Worm (Caenorhabditis elegans): ENCODE data around the gene H20J04.6.

H20J04.6 gene

DNA sequence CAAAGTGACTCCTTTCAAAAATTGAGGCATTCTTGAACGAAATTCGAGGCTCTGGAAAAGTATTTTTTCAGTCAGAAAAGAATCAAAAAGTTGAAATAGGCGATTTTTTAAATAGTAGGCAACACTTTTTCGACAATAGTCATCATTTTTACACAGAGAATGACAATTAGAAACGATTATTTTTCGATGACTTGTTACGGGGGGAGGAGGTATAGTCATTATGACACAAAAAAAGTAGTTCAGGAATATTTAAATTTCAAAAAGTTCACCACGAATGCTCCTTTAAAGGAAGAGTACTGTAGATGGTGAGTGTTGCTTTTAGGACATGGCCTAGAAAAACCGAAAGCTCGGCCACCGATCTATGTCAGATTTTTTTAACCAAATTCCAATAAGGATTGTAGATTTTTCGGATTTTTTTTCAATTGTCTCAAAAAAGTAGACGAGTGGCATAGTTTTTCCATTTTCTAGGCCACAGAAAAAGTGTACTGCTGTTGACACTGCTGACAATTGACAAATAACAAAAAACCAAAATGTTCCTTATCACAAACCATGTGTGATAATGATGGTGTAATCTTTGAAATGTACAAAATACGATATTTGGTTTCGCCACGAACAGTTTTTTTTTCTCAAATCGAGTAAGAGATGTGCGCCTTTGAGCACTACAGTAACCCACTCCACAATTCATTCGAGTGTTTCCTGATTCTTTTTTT is 16.0 kb upstream of the H20J04.6 start, which contains the start of gene Y52E8A.3:
Y52E8A.3 (minus strand) TSS at position 51 of the 710 bp plus-strand sequence.
- no peak for TF ChIP-seq daf-16 (GFP tag; optimal IDR thresholded peaks at IDR 0.05)
- TF ChIP-seq daf-16 (tag; optimal IDR thresholded peaks at IDR 0.05): peak; percentile 60
- TF ChIP-seq jun-1 (tag; optimal IDR thresholded peaks at IDR 0.05): no peak
- TF ChIP-seq unc-62 (GFP tag; optimal IDR thresholded peaks at IDR 0.05 in 1 of 2): peak in 1 of 2 experiments; percentile 91
- TF ChIP-seq unc-62 (tag; optimal IDR thresholded peaks at IDR 0.05): no peak
- no peak for TF ChIP-seq T20F7.1 (GFP tag; optimal IDR thresholded peaks at IDR 0.05)
- TF ChIP-seq spr-3 (GFP tag; optimal IDR thresholded peaks at IDR 0.05): no peak
- no peak for TF ChIP-seq nhr-11 (tag; optimal IDR thresholded peaks at IDR 0.05)

DNA sequence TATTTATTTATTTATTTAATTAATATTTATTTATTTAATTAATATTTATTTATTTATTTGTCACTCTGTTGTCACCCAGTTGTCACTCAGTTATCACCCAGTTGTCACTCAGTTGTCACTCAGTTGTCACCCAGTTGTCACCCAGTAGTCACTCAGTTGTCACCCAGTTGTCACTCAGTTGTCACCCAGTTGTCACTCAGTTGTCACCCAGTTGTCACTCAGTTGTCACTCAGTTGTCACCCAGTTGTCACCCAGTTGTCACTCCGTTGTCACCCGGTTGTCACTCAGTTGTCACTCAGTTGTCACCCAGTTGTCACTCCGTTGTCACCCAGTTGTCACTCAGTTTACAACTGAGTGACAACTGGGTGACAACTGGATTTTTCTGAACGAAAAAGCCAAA is 13.9 kb upstream of the H20J04.6 start:
- 0 out of 2 replicates have a peak, but pooled peaks have one; percentile 15 for TF ChIP-seq D1046.2 (GFP tag; IDR thresholded peaks at IDR 0.05)
- peak; percentile 51; the same call in 1 of the 2 replicates for TF ChIP-seq ceh-20 (GFP tag; IDR thresholded peaks at IDR 0.05)
- peak; percentile 70; the same call in 1 of the 2 replicates for TF ChIP-seq dmd-9 (GFP tag; IDR thresholded peaks at IDR 0.05)
- 0 out of 2 replicates have a peak, but pooled peaks have one; percentile 5 for TF ChIP-seq egl-43 (GFP tag; IDR thresholded peaks at IDR 0.05)

DNA sequence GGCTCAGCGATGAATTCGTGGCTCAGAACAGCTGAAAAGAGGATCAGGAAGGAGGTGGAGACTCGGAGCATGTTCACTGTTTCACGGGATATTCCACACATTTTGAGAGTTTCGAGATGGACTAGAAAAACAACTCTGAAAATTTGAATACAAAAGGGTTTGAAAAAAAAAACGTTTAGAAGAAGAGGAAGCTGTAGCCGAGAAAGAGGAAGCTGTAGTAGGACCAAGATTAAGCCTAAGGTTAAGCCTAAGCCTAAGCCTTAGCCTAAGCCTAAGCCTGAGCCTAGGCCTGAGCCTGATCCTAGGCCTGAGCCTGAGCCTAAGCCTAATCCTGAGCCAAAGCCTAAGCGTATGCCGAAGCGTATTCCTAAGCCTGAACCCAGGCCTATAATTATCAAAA is 10.9 kb upstream of the H20J04.6 start, which contains the start of gene plep-1:
plep-1 (minus strand) TSS at position 101 of the 400 bp plus-strand sequence.
- TF ChIP-seq egl-27 (tag; optimal IDR thresholded peaks at IDR 0.05) (no peak), nhr-25 (tag; optimal IDR thresholded peaks at IDR 0.05; ENCODE audit: borderline replicate concordance, insufficient read depth) (no peak), Y5F2A.4 (GFP tag; optimal IDR thresholded peaks at IDR 0.05) (no peak), F49E8.2 (tag; optimal IDR thresholded peaks at IDR 0.05; ENCODE audit: borderline replicate concordance) (no peak), daf-12 (tag; optimal IDR thresholded peaks at IDR 0.05) (no peak), lin-15B (tag; optimal IDR thresholded peaks at IDR 0.05) (no peak)

DNA sequence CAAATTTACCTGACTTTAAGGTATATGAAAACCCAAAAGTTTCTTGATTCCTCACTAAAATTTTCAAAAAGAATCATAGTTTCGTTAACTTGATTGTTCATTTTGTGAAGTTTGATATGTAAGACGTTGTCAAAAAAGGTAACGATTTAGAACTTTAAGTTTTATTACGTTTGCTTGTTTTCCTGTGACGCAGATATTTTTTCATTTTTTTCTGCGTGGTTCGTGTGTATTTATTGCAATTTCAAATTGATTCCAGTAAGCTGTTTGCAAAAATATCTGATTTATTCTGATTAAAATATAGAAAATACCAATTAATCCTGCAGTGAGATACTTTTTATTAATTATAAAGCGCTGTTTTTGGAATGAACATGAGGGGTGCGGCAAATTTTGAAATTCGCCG is 7.0 kb upstream of the H20J04.6 start, which contains the start of gene srw-40:
srw-40 (minus strand) TSS at position 101 of the 400 bp plus-strand sequence.
- TF ChIP-seq aha-1 (tag): peak; percentile 47
- no peak for TF ChIP-seq aly-2 (tag; optimal IDR thresholded peaks at IDR 0.05)

DNA sequence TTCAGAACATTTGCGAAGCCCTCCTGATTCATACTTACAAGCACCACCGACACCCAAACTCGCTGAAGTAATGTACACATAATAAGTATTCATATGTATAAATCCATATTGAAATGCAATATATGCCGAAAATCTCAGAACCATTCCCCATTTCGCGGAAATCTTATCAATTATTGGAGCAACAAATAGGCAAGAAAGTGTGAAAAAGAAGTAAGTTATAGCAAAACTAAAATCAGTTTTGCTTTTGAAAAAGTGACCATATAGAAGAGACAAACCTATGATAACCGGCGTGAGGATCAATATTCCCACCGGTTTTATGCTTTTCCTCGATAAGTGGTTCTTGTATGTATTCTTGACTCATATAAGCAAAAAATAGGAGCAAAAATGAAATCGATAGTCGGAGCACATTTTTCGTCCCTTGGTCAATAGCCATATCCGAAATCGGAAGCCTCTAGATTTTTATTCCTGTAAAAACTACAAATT is 3.5 kb upstream of the H20J04.6 start, which contains the start of gene Y52E8A.6:
Y52E8A.6 (minus strand) TSS at position 433 of the 483 bp plus-strand sequence.
- peak; percentile 97 for TF ChIP-seq aha-1 (tag)
- TF ChIP-seq unc-62 (GFP tag; optimal IDR thresholded peaks at IDR 0.05 in 1 of 2): no peak
- TF ChIP-seq unc-62 (tag; optimal IDR thresholded peaks at IDR 0.05): no peak

DNA sequence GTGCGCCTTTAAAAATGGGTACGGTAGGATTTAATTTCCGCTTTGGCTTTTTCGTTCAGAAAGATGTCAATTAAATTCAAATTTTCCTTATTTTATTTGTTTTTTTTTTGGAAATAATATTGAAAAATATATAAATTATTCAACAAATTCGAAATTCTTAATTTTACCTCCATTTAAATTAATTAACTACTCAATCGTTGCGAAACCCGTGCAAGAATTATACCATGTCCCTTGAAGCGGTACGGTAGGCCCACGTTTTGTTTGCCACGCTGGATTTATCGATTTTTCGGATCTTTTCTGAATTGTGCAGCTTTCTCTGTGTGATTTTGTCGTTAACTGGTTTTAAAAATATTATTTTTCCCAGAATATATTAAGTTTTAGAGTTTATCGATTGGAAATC is 2.6 kb upstream of the H20J04.6 start, which contains the start of gene Y52E8A.2:
Y52E8A.2 (plus strand) TSS at position 382 of the 400 bp plus-strand sequence.
- TF ChIP-seq unc-130 (GFP tag; optimal IDR thresholded peaks at IDR 0.05) (peak; percentile 12), skn-1 (tag; optimal IDR thresholded peaks at IDR 0.05) (no peak)

DNA sequence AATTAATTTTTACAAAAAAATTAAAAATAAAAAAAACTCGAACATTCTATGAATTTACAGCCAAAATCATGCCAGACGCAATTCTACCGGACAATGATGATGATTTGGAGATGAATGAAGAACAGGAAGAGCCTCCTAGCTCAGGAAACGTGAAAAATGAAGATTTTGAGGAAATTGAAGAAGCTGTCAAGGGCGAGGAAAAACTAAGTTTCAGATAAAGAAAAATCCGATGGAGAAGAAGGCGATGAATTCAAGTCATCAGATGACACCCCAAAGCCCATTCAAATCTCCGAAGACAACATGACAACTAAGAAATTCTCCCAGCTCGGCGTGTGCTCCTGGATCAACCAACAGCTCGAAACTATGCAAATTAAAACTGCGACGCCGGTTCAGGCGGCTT is 1.3 kb upstream of the H20J04.6 start, which contains the start of gene Y52E8A.1:
Y52E8A.1 (plus strand) TSS at position 301 of the 400 bp plus-strand sequence.
- TF ChIP-seq lin-15B (tag; optimal IDR thresholded peaks at IDR 0.05) (no peak), unc-62 (GFP tag; optimal IDR thresholded peaks at IDR 0.05 in 1 of 2) (peak in 1 of 2 experiments; percentile 17), unc-62 (tag; optimal IDR thresholded peaks at IDR 0.05) (no peak)

DNA sequence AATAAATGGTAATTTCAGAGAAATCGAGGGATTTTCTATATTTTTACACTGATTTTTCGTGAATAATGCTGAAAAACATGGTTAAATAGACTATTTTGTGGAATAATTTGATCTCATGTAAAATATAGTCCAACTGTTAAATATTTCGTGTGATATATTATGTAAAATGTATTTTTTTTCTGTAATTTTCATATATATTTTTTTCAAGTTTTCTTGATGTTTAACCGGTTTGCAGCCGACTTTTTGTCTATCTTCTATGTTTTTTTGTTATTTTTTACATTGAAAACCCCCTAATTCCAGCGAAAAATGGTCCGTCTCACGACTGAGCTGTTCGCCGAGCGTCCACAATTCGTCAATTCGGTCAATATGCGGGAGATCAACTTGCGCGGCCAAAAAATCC is 1.0 kb downstream of the H20J04.6 start, which contains the start of gene mog-2:
mog-2 (plus strand) TSS at position 301 of the 400 bp plus-strand sequence.
- TF ChIP-seq F37D6.2 (tag; optimal IDR thresholded peaks at IDR 0.05): no peak
- no peak for TF ChIP-seq unc-62 (GFP tag; optimal IDR thresholded peaks at IDR 0.05 in 1 of 2)
- no peak for TF ChIP-seq unc-62 (tag; optimal IDR thresholded peaks at IDR 0.05)
- no peak for TF ChIP-seq lin-15B (tag; optimal IDR thresholded peaks at IDR 0.05)
- TF ChIP-seq lin-29 (GFP tag; IDR thresholded peaks at IDR 0.05): no peak
- TF ChIP-seq attf-4 (tag; optimal IDR thresholded peaks at IDR 0.05): no peak
- TF ChIP-seq ZK546.5 (tag; optimal IDR thresholded peaks at IDR 0.05): no peak
- TF ChIP-seq hlh-30 (tag; optimal IDR thresholded peaks at IDR 0.05; ENCODE audit: insufficient read depth): no peak
- TF ChIP-seq snpc-4 (tag; optimal IDR thresholded peaks at IDR 0.05): no peak
- no peak for TF ChIP-seq nhr-25 (tag; optimal IDR thresholded peaks at IDR 0.05; ENCODE audit: borderline replicate concordance, insufficient read depth)
- TF ChIP-seq egl-27 (tag; optimal IDR thresholded peaks at IDR 0.05): no peak
- TF ChIP-seq unc-130 (GFP tag; optimal IDR thresholded peaks at IDR 0.05): no peak
- no peak for TF ChIP-seq ces-1 (GFP tag; optimal IDR thresholded peaks at IDR 0.05)
- no peak for TF ChIP-seq vab-7 (GFP tag; IDR thresholded peaks at IDR 0.05)
- no peak for TF ChIP-seq lir-3 (tag; optimal IDR thresholded peaks at IDR 0.05)
- TF ChIP-seq spr-1 (tag; optimal IDR thresholded peaks at IDR 0.05): no peak
- TF ChIP-seq R02D3.7 (tag; optimal IDR thresholded peaks at IDR 0.05): no peak
- no peak for TF ChIP-seq ztf-7 (tag; optimal IDR thresholded peaks at IDR 0.05)
- TF ChIP-seq mxl-2 (GFP tag; conservative IDR thresholded peaks at IDR 0.05): no peak
